Fruit fly (Drosophila melanogaster): ENCODE measurements around the gene CG44838.

DNA sequence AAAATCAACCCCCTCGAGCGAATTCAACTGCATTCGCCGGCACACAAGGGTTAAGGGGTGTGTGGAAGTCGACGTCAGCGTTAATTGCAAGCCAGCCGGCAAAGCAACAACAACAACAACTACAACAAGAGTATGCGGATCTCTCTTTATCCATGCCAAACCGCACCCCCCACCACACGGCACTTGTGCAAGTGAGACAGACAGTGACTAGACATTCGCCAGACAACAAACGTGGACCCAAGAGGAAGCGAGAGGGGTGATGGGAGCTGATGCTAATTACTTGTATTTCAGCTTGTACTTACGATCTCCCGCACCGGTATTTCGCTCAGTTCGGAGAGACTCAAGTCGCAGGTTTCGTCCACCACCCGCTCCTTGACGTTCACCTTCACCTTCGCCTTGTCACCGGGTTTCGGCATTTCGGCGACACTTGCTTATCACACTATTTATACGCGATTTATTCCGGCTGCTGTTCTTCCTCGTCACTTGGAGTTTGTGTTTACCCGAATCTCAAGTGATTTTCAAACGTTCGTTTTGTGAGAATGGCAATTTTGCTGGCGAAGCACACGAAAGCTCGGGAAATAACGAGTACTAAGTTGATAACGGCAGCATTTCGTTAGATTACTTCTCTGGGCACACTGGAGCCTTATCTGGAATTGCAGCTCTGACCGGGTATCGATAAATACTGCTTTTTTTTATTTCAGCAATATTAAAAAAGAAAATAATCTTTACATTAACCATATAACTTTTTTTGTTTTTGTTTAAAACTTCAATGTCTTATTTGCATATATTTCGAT, 48.4 kb downstream of the CG44838 start, which contains the start of gene CG3408:
- TF ChIP-seq CG14655 (GFP tag; optimal IDR thresholded peaks at IDR 0.05) (no peak), D1 (tag; optimal IDR thresholded peaks at IDR 0.05) (no peak), CG9948 (tag; optimal IDR thresholded peaks at IDR 0.05) (no peak)
